Fruit fly (Drosophila melanogaster) whole organism, embryonic: ENCODE data around the gene CG11737.

Experiments used
- Atf3 ChIP-seq: fragments of 200-800 bp; sonication (Bioruptor generic); optimal IDR thresholded peaks from 3 replicates; lab custom pipeline; 2016; ENCODE audit warnings: missing biosample characterization, missing genetic modification characterization
- CG10431 ChIP-seq: fragments of 200-800 bp; sonication (Bioruptor generic); optimal IDR thresholded peaks from 3 replicates; lab custom pipeline; 2018; ENCODE audit warnings: missing biosample characterization, mild to moderate bottlenecking, missing genetic modification characterization
- CG13424 ChIP-seq: fragments of 200-800 bp; sonication (Bioruptor generic); optimal IDR thresholded peaks from 2 replicates; lab custom pipeline; 2019; ENCODE audit warnings: missing biosample characterization, mild to moderate bottlenecking, missing genetic modification characterization, moderate library complexity
- CG13894 ChIP-seq: fragments of 200-800 bp; sonication (Bioruptor generic); optimal IDR thresholded peaks from 3 replicates; lab custom pipeline; 2018; ENCODE audit warnings: missing biosample characterization, mild to moderate bottlenecking, missing genetic modification characterization, moderate library complexity
- CG14050 ChIP-seq: fragments of 200-800 bp; sonication (Bioruptor generic); IDR thresholded peaks from 3 replicates; pipeline ENCODE4 v1.3.6; 2022; ENCODE audit warnings: missing biosample characterization, missing genetic modification characterization
- CG14667 ChIP-seq: fragments of 200-800 bp; sonication (Bioruptor generic); IDR thresholded peaks from 2 replicates; pipeline ENCODE4 v1.3.6; 2022; ENCODE audit warnings: missing biosample characterization, missing genetic modification characterization
- CG15011 ChIP-seq: fragments of 200-800 bp; sonication (Bioruptor generic); optimal IDR thresholded peaks from 3 replicates; lab custom pipeline; 2018; ENCODE audit warnings: missing biosample characterization, mild to moderate bottlenecking, missing genetic modification characterization
- CG1603 ChIP-seq: fragments of 200-800 bp; sonication (Bioruptor generic); optimal IDR thresholded peaks from 2 replicates; lab custom pipeline; 2019; ENCODE audit warnings: missing biosample characterization, mild to moderate bottlenecking, missing genetic modification characterization, moderate library complexity
- CG1832 ChIP-seq: fragments of 200-800 bp; sonication (Bioruptor generic); optimal IDR thresholded peaks from 2 replicates; lab custom pipeline; 2017; ENCODE audit warnings: missing biosample characterization, mild to moderate bottlenecking, missing genetic modification characterization, inconsistent platforms
- CG2712 ChIP-seq: fragments of 200-800 bp; optimal IDR thresholded peaks from 3 replicates; lab custom pipeline; 2019; ENCODE audit warnings: missing biosample characterization, mild to moderate bottlenecking, missing genetic modification characterization, moderate library complexity
- CG30403 ChIP-seq: fragments of 200-800 bp; sonication (Bioruptor generic); optimal IDR thresholded peaks from 3 replicates; lab custom pipeline; 2016; ENCODE audit warnings: missing biosample characterization, missing genetic modification characterization
- CG42726 ChIP-seq: fragments of 200-800 bp; sonication (Bioruptor generic); IDR thresholded peaks from 2 replicates; pipeline ENCODE4 v1.3.6; 2022; ENCODE audit warnings: missing biosample characterization, missing genetic modification characterization; ENCODE audit not compliant: partially characterized antibody
- CG6654 ChIP-seq: fragments of 200-800 bp; sonication (Bioruptor generic); optimal IDR thresholded peaks from 2 replicates; lab custom pipeline; 2017; ENCODE audit warnings: missing biosample characterization, mild to moderate bottlenecking, missing genetic modification characterization
- CG9437 ChIP-seq: fragments of 200-800 bp; sonication (Bioruptor generic); optimal IDR thresholded peaks from 2 replicates; lab custom pipeline; 2018; ENCODE audit warnings: missing biosample characterization, mild to moderate bottlenecking, missing genetic modification characterization
- CG9609 ChIP-seq: fragments of 200-800 bp; sonication (Bioruptor generic); optimal IDR thresholded peaks from 3 replicates; lab custom pipeline; 2016; ENCODE audit warnings: missing biosample characterization, missing genetic modification characterization
- CrebB ChIP-seq: fragments of 200-800 bp; sonication (Bioruptor generic); optimal IDR thresholded peaks from 3 replicates; lab custom pipeline; 2018; ENCODE audit warnings: missing biosample characterization, mild to moderate bottlenecking, missing genetic modification characterization
- D ChIP-seq, 2 experiments: fragments of 200-800 bp in 1 of 2; fragments of >200 bp in 1 of 2; sonication (Bioruptor generic) in 1 of 2; optimal IDR thresholded peaks; 2 replicates in 1 of 2; 3 replicates in 1 of 2; lab custom pipeline; 2017; ENCODE audit warnings: mild to moderate bottlenecking in 1 of 2, missing biosample characterization in 1 of 2, missing genetic modification characterization in 1 of 2, missing genetic modification reagents in 1 of 2
- Deaf1 ChIP-seq: fragments of 200-800 bp; optimal IDR thresholded peaks from 3 replicates; lab custom pipeline; 2019; ENCODE audit warnings: missing biosample characterization, mild to moderate bottlenecking, missing genetic modification characterization, moderate library complexity
- Doc3 ChIP-seq: fragments of 200-800 bp; sonication (Bioruptor generic); IDR thresholded peaks from 3 replicates; pipeline ENCODE4 v1.3.6; 2022; ENCODE audit warnings: missing biosample characterization, missing genetic modification characterization; ENCODE audit not compliant: partially characterized antibody
- Eip74EF ChIP-seq, 2 experiments: fragments of 200-800 bp in 1 of 2; fragments of >200 bp in 1 of 2; sonication (Bioruptor generic) in 1 of 2; optimal IDR thresholded peaks; 2 replicates each; lab custom pipeline; 2017 to 2019; ENCODE audit warnings: missing biosample characterization in 2 of 2, missing genetic modification characterization in 2 of 2, mild to moderate bottlenecking in 1 of 2, moderate library complexity in 1 of 2
- Ets97D ChIP-seq: fragments of 200-800 bp; sonication (Bioruptor generic); optimal IDR thresholded peaks from 3 replicates; lab custom pipeline; 2016; ENCODE audit warnings: missing biosample characterization, missing genetic modification characterization
- GATAe ChIP-seq: fragments of 200-800 bp; sonication (Bioruptor generic); conservative IDR thresholded peaks from 2 replicates; pipeline ENCODE4 v1.3.6; 2022; ENCODE audit warnings: missing biosample characterization, missing genetic modification characterization
- HLH54F ChIP-seq: fragments of 200-800 bp; sonication (Bioruptor generic); optimal IDR thresholded peaks from 3 replicates; lab custom pipeline; 2016; ENCODE audit warnings: missing biosample characterization, missing genetic modification characterization
- HLHmδ ChIP-seq: fragments of 200-800 bp; sonication (Bioruptor generic); optimal IDR thresholded peaks from 2 replicates; lab custom pipeline; 2018; ENCODE audit warnings: missing biosample characterization, mild to moderate bottlenecking, missing genetic modification characterization, moderate library complexity
- Hand ChIP-seq: fragments of 200-800 bp; sonication (Bioruptor generic); optimal IDR thresholded peaks from 2 replicates; lab custom pipeline; 2017; ENCODE audit warnings: mild to moderate bottlenecking, missing biosample characterization, missing genetic modification reagents, missing genetic modification characterization
- HmgD ChIP-seq: fragments of 200-800 bp; sonication (Bioruptor generic); optimal IDR thresholded peaks from 3 replicates; lab custom pipeline; 2016; ENCODE audit warnings: missing biosample characterization, missing genetic modification characterization
- HmgZ ChIP-seq: fragments of 200-800 bp; sonication (Bioruptor generic); optimal IDR thresholded peaks from 2 replicates; lab custom pipeline; 2018; ENCODE audit warnings: missing biosample characterization, mild to moderate bottlenecking, missing genetic modification characterization
- Hr51 ChIP-seq, 2 experiments: fragments of 200-800 bp; sonication (Bioruptor generic); optimal IDR thresholded peaks; 2 replicates in 1 of 2; 3 replicates in 1 of 2; lab custom pipeline; 2016 to 2018; ENCODE audit warnings: missing biosample characterization in 2 of 2, missing genetic modification characterization in 2 of 2, mild to moderate bottlenecking in 1 of 2, moderate library complexity in 1 of 2
- Mad ChIP-seq: fragments of 200-800 bp; sonication (Bioruptor generic); optimal IDR thresholded peaks from 2 replicates; lab custom pipeline; 2016; ENCODE audit warnings: missing biosample characterization, missing genetic modification characterization
- Mes4 ChIP-seq: fragments of 200-800 bp; sonication (Bioruptor generic); optimal IDR thresholded peaks from 2 replicates; lab custom pipeline; 2016; ENCODE audit warnings: missing biosample characterization, missing genetic modification characterization
- Myb ChIP-seq: fragments of 200-800 bp; sonication (Bioruptor generic); optimal IDR thresholded peaks from 2 replicates; lab custom pipeline; 2016; ENCODE audit warnings: missing biosample characterization, missing genetic modification characterization
- Trl ChIP-seq, 3 experiments: fragments of >200 bp in 2 of 3; fragments of 200-800 bp in 1 of 3; sonication (Bioruptor generic) in 1 of 3; optimal IDR thresholded peaks; 2 replicates in 1 of 3; 3 replicates in 2 of 3; lab custom pipeline; 2016 to 2017; ENCODE audit warnings: missing biosample characterization in 1 of 3, missing genetic modification characterization in 1 of 3
- Usf ChIP-seq: fragments of 200-800 bp; sonication (Bioruptor generic); optimal IDR thresholded peaks from 2 replicates; lab custom pipeline; 2017; ENCODE audit warnings: missing genotype, missing biosample characterization, missing genetic modification characterization
- ap ChIP-seq: fragments of 200-800 bp; sonication (Bioruptor generic); IDR thresholded peaks from 2 replicates; pipeline ENCODE4 v1.3.6; 2022; ENCODE audit warnings: missing biosample characterization, missing genetic modification characterization
- bigmax ChIP-seq: fragments of 200-800 bp; sonication (Bioruptor generic); optimal IDR thresholded peaks from 2 replicates; lab custom pipeline; 2018; ENCODE audit warnings: missing biosample characterization, mild to moderate bottlenecking, missing genetic modification characterization
- cad ChIP-seq: fragments of >200 bp; optimal IDR thresholded peaks from 2 replicates; lab custom pipeline; 2017; ENCODE audit warnings: missing biosample characterization, missing genetic modification characterization
- crc ChIP-seq: fragments of 200-800 bp; sonication (Bioruptor generic); optimal IDR thresholded peaks from 2 replicates; lab custom pipeline; 2016; ENCODE audit warnings: missing biosample characterization, missing genetic modification characterization
- crp ChIP-seq, 2 experiments: fragments of 200-800 bp; sonication (Bioruptor generic); optimal IDR thresholded peaks; 2 replicates in 1 of 2; 3 replicates in 1 of 2; lab custom pipeline; 2017; ENCODE audit warnings: missing biosample characterization in 2 of 2, missing genetic modification characterization in 2 of 2, mild to moderate bottlenecking in 1 of 2, moderate library complexity in 1 of 2
- lmd ChIP-seq: fragments of 200-800 bp; sonication (Bioruptor generic); IDR thresholded peaks from 2 replicates; pipeline ENCODE4 v1.3.6; 2022; ENCODE audit warnings: missing biosample characterization, missing genetic modification characterization
- pan ChIP-seq, 4 experiments: fragments of >200 bp in 3 of 4; fragments of 200-800 bp in 1 of 4; sonication (Bioruptor generic) in 1 of 4; optimal IDR thresholded peaks in 3 of 4; IDR thresholded peaks in 1 of 4; 2 replicates each; pipeline versions ENCODE4 v1.3.6 to Lab custom; 2017 to 2022; ENCODE audit warnings: missing biosample characterization in 2 of 4, missing genetic modification characterization in 2 of 4, mixed read lengths in 1 of 4
- peb ChIP-seq: fragments of 200-800 bp; sonication (Bioruptor generic); IDR thresholded peaks from 2 replicates; pipeline ENCODE4 v1.3.6; 2022; ENCODE audit warnings: missing biosample characterization, missing genetic modification characterization
- row ChIP-seq: fragments of 200-800 bp; sonication (Bioruptor generic); IDR thresholded peaks from 3 replicates; pipeline ENCODE4 v1.3.6; 2022; ENCODE audit warnings: missing biosample characterization, missing genetic modification characterization
- slp2 ChIP-seq: fragments of 200-800 bp; sonication (Bioruptor generic); optimal IDR thresholded peaks from 2 replicates; lab custom pipeline; 2016; ENCODE audit warnings: missing biosample characterization, missing genetic modification characterization
- sr ChIP-seq: fragments of 200-800 bp; sonication (Bioruptor generic); IDR thresholded peaks from 3 replicates; pipeline ENCODE4 v1.3.6; 2022; ENCODE audit warnings: missing biosample characterization, missing genetic modification characterization
- stwl ChIP-seq: fragments of 200-800 bp; sonication (Bioruptor generic); optimal IDR thresholded peaks from 3 replicates; lab custom pipeline; 2018; ENCODE audit warnings: missing biosample characterization, mild to moderate bottlenecking, missing genetic modification characterization, moderate library complexity
- twi ChIP-seq: fragments of 200-800 bp; optimal IDR thresholded peaks from 2 replicates; lab custom pipeline; 2019; ENCODE audit warnings: missing biosample characterization, mild to moderate bottlenecking, missing genetic modification characterization, moderate library complexity
- tx ChIP-seq: fragments of 200-800 bp; sonication (Bioruptor generic); optimal IDR thresholded peaks from 2 replicates; lab custom pipeline; 2016; ENCODE audit warnings: missing biosample characterization, missing genetic modification characterization
- unc-4 ChIP-seq: fragments of 200-800 bp; sonication (Bioruptor generic); IDR thresholded peaks from 2 replicates; pipeline ENCODE4 v1.3.6; 2022; ENCODE audit warnings: missing biosample characterization, missing genetic modification characterization; ENCODE audit not compliant: partially characterized antibody
- usp ChIP-seq: fragments of >200 bp; optimal IDR thresholded peaks from 2 replicates; lab custom pipeline; 2017; ENCODE audit warnings: missing biosample characterization, missing genetic modification characterization

Gene CG11737

DNA sequence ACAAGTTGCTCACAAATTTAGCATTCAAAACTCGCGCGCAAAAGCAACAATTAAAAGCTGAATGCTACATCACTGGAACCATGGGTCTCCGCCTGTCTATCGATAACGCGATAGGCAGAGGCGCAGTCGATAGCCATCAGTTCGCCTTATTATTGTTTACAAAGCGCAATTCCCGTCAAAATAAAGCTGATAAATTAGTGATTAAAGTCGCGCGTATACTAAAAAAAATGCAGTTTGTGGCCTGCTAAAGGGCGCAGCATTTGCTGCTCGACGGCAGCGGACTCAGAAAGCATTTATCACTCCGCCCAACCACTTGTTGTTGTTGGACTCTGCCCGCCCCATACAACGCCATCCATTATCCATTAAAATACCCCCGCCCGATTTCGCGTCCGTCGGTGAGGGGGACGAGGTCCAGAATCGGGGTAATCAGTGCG is at the start of gene CG11737 (continued):
- TF ChIP-seq stwl (tag; lab: Kevin White, UChicago) (peak; percentile 91), CrebB (peak; percentile 6), usp (GFP tag; lab: Kevin White, UChicago) (no peak), lmd (GFP tag; lab: Robert Waterston, UW) (no peak), row (GFP tag; lab: Robert Waterston, UW) (no peak), CG14050 (no peak), slp2 (GFP tag; lab: Kevin White, UChicago) (no peak), Mad (GFP tag; lab: Kevin White, UChicago) (no peak), unc-4 (0 out of 2 replicates have a peak, but pooled peaks have one; percentile 38), HmgD (GFP tag; lab: Kevin White, UChicago) (peak; percentile 47), CG42726 (GFP tag; lab: Robert Waterston, UW) (peak; percentile 76), CG30403 (GFP tag; lab: Kevin White, UChicago) (no peak), bigmax (GFP tag; lab: Kevin White, UChicago) (no peak), Hr51 (GFP tag; optimal IDR thresholded peaks at IDR 0.05; lab: Kevin White, UChicago) (no peak), Doc3 (GFP tag; lab: Robert Waterston, UW) (no peak), cad (GFP tag; lab: Kevin White, UChicago) (no peak), Usf (GFP tag; lab: Kevin White, UChicago) (no peak), peb (GFP tag; lab: Robert Waterston, UW) (no peak), Deaf1 (tag; lab: Kevin White, UChicago) (no peak), Mes4 (GFP tag; lab: Kevin White, UChicago) (no peak), CG13424 (no peak), tx (GFP tag; lab: Kevin White, UChicago) (no peak), Trl (optimal IDR thresholded peaks at IDR 0.05; lab: Kevin White, UChicago) (no peak), Trl (GFP tag; optimal IDR thresholded peaks at IDR 0.05; lab: Kevin White, UChicago) (no peak), Eip74EF (GFP tag; optimal IDR thresholded peaks at IDR 0.05; lab: Kevin White, UChicago) (no peak), CG2712 (tag; lab: Kevin White, UChicago) (no peak), pan (optimal IDR thresholded peaks at IDR 0.05; lab: Kevin White, UChicago) (no peak), pan (GFP tag; optimal IDR thresholded peaks at IDR 0.05 in 1 of 2, IDR thresholded peaks at IDR 0.05 in 1 of 2) (no peak), Ets97D (GFP tag; lab: Kevin White, UChicago) (peak; percentile 20), CG6654 (GFP tag; lab: Kevin White, UChicago) (no peak), CG13894 (no peak), CG1603 (peak; percentile 58), HLHmδ (GFP tag; lab: Kevin White, UChicago) (no peak), Myb (no peak), twi (tag; lab: Kevin White, UChicago) (no peak), Hand (GFP tag; lab: Kevin White, UChicago) (no peak), CG1832 (GFP tag; lab: Kevin White, UChicago) (no peak), D (optimal IDR thresholded peaks at IDR 0.05; lab: Kevin White, UChicago) (no peak), D (GFP tag; optimal IDR thresholded peaks at IDR 0.05; lab: Kevin White, UChicago) (no peak), GATAe (GFP tag; lab: Robert Waterston, UW) (no peak), CG15011 (GFP tag; lab: Kevin White, UChicago) (no peak), CG14667 (GFP tag; lab: Robert Waterston, UW) (no peak), CG9609 (GFP tag; lab: Kevin White, UChicago) (no peak), CG10431 (GFP tag; lab: Kevin White, UChicago) (no peak), Atf3 (GFP tag; lab: Kevin White, UChicago) (no peak), sr (GFP tag; lab: Robert Waterston, UW) (no peak), HLH54F (no peak), ap (GFP tag; lab: Robert Waterston, UW) (no peak), crp (GFP tag; optimal IDR thresholded peaks at IDR 0.05; lab: Kevin White, UChicago) (no peak), crc (GFP tag; lab: Kevin White, UChicago) (no peak), HmgZ (tag; lab: Kevin White, UChicago) (peak; percentile 50), CG9437 (GFP tag; lab: Kevin White, UChicago) (no peak)
